Fruit fly (Drosophila melanogaster): ENCODE results near the gene CG46025.

CG46025 gene

dm6 chr2L:7782788-7783401, 28.9 kb downstream of the CG46025 start, which contains the start of gene Brd7-9 (continued):
- TF ChIP-seq CG8924 (tag; optimal IDR thresholded peaks at IDR 0.05): peak; percentile 68
- TF ChIP-seq pita (GFP tag; optimal IDR thresholded peaks at IDR 0.05): no peak
- peak; percentile 59 for TF ChIP-seq D19B (GFP tag; optimal IDR thresholded peaks at IDR 0.05)
- peak; percentile 65 for TF ChIP-seq Ada2b (GFP tag; IDR thresholded peaks at IDR 0.05)
- no peak for TF ChIP-seq CG15073 (GFP tag; optimal IDR thresholded peaks at IDR 0.05)
- no peak for TF ChIP-seq Abd-B (GFP tag; optimal IDR thresholded peaks at IDR 0.05)
- peak; percentile 80 for TF ChIP-seq CG11247 (GFP tag; IDR thresholded peaks at IDR 0.05)
- peak; percentile 0 for TF ChIP-seq kah (GFP tag; optimal IDR thresholded peaks at IDR 0.05)
- TF ChIP-seq CG7357 (GFP tag; IDR thresholded peaks at IDR 0.05): peak; percentile 49; the same call in 1 of the 3 replicates
- TF ChIP-seq CG31224 (GFP tag; IDR thresholded peaks at IDR 0.05): peak; percentile 56; the same call in 1 of the 2 replicates
- peak; percentile 75 for TF ChIP-seq HLH3B (GFP tag; IDR thresholded peaks at IDR 0.05)
- TF ChIP-seq gem (tag; optimal IDR thresholded peaks at IDR 0.05): peak; percentile 81
- TF ChIP-seq CG32772 (GFP tag; IDR thresholded peaks at IDR 0.05): peak; percentile 65
- TF ChIP-seq ken (GFP tag; IDR thresholded peaks at IDR 0.05): peak; percentile 72; the same call in 2 of the 3 replicates
- TF ChIP-seq zfh2 (GFP tag; optimal IDR thresholded peaks at IDR 0.05): no peak
- TF ChIP-seq Dp (GFP tag; optimal IDR thresholded peaks at IDR 0.05): peak; percentile 70
- 0 out of 4 replicates have a peak, but pooled peaks have one; percentile 50 for TF ChIP-seq chinmo (GFP tag; IDR thresholded peaks at IDR 0.05; ENCODE audit: partially characterized antibody)
- TF ChIP-seq CG2202 (tag; optimal IDR thresholded peaks at IDR 0.05): peak; percentile 55
- TF ChIP-seq Hr39 (optimal IDR thresholded peaks at IDR 0.05): no peak
- TF ChIP-seq sima (GFP tag; optimal IDR thresholded peaks at IDR 0.05): no peak
- peak; percentile 88 for TF ChIP-seq YL-1 (GFP tag; optimal IDR thresholded peaks at IDR 0.05)
- TF ChIP-seq Hsf (GFP tag; optimal IDR thresholded peaks at IDR 0.05): peak; percentile 55
- TF ChIP-seq stc (GFP tag; IDR thresholded peaks at IDR 0.05): peak; percentile 83
- TF ChIP-seq hth (optimal IDR thresholded peaks at IDR 0.05): no peak
- peak; percentile 51 for TF ChIP-seq CG5245 (GFP tag; optimal IDR thresholded peaks at IDR 0.05)
- 0 out of 2 replicates have a peak, but pooled peaks have one; percentile 8 for TF ChIP-seq crol (GFP tag; IDR thresholded peaks at IDR 0.05)
- TF ChIP-seq Bdp1 (GFP tag; optimal IDR thresholded peaks at IDR 0.05): peak; percentile 6
- TF ChIP-seq Dip2 (GFP tag; IDR thresholded peaks at IDR 0.05): no peak
- TF ChIP-seq bbx (GFP tag; IDR thresholded peaks at IDR 0.05; ENCODE audit: partially characterized antibody): peak; percentile 56; the same call in 1 of the 2 replicates
- TF ChIP-seq Sin3A (optimal IDR thresholded peaks at IDR 0.05): peak; percentile 75
- peak; percentile 70 for TF ChIP-seq toy (GFP tag; IDR thresholded peaks at IDR 0.05)
- TF ChIP-seq CoRest (tag; optimal IDR thresholded peaks at IDR 0.05): peak; percentile 39
- TF ChIP-seq CG17912 (GFP tag; optimal IDR thresholded peaks at IDR 0.05): no peak
- TF ChIP-seq CG10431 (GFP tag; optimal IDR thresholded peaks at IDR 0.05): no peak
- peak; percentile 47; the same call in 1 of the 2 replicates for TF ChIP-seq CG17612 (GFP tag; IDR thresholded peaks at IDR 0.05)
- peak; percentile 56 for TF ChIP-seq CG12104 (GFP tag; optimal IDR thresholded peaks at IDR 0.05)
- 0 out of 2 replicates have a peak, but pooled peaks have one; percentile 22 for TF ChIP-seq CG9215 (GFP tag; IDR thresholded peaks at IDR 0.05)
- peak; percentile 13 for TF ChIP-seq CG3163 (GFP tag; optimal IDR thresholded peaks at IDR 0.05)
- peak; percentile 38 for TF ChIP-seq zen (tag; optimal IDR thresholded peaks at IDR 0.05)
- peak; percentile 90 for TF ChIP-seq so (GFP tag; IDR thresholded peaks at IDR 0.05)
- peak; percentile 45 for TF ChIP-seq CG15011 (GFP tag; optimal IDR thresholded peaks at IDR 0.05)
- no peak for TF ChIP-seq trh (GFP tag; optimal IDR thresholded peaks at IDR 0.05)
- peak; percentile 70 for TF ChIP-seq CG6854 (GFP tag; optimal IDR thresholded peaks at IDR 0.05)
- TF ChIP-seq CG10565 (GFP tag; optimal IDR thresholded peaks at IDR 0.05): no peak
- no peak for TF ChIP-seq crp (GFP tag; optimal IDR thresholded peaks at IDR 0.05)
- peak; percentile 77 for TF ChIP-seq nau (GFP tag; optimal IDR thresholded peaks at IDR 0.05)
- peak; percentile 64 for TF ChIP-seq mam (GFP tag; optimal IDR thresholded peaks at IDR 0.05)
- peak; percentile 60 for TF ChIP-seq Aef1 (GFP tag; IDR thresholded peaks at IDR 0.05)
- peak; percentile 40 for TF ChIP-seq CG17568 (GFP tag; optimal IDR thresholded peaks at IDR 0.05)
- TF ChIP-seq phol (tag; optimal IDR thresholded peaks at IDR 0.05): peak; percentile 67
- TF ChIP-seq tgo (GFP tag; IDR thresholded peaks at IDR 0.05): peak; percentile 67

Measured in whole organism, embryonic.